4 worm cellular contexts compared by ENCODE assay signal in the genomic region with DNA sequence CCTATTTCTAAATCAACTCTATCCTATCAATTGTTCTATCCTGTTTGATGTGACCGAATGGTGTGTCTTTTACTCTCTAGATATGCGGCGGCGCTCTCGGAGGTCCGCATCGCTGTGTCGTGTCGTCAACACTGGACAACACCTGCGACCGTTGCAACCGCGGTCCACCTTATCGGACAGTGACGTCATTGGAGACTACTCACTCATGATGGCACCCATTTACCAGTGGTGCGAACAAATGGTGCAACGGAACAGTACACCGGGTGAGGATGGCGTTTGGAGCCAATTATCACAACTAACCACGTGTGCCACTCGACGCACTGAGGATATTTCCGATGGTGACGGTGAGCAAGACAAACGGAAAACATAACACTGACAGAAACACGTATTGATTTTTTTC.
A peak's percentile ranks its signal among the peaks of the same experiment; 100 is the strongest.
TF ChIP-seq lines count a peak whose summit lies in the region.

No protein-coding gene starts in this region.

TF ChIP-seq in whole organism, L4 larva, 104 proteins besides CTCF, POLR2A, EP300 and RAD21:
- peak; percentile 44 for TF ChIP-seq aha-1 (tag; lab: Kevin White, UChicago)
- no peak for TF ChIP-seq ceh-32 (tag; optimal IDR thresholded peaks at IDR 0.05; lab: Kevin White, UChicago; ENCODE audit: poor library complexity)
- no peak for TF ChIP-seq daf-16 (GFP tag; optimal IDR thresholded peaks at IDR 0.05; lab: Kevin White, UChicago)
- no peak for TF ChIP-seq daf-16 (tag; optimal IDR thresholded peaks at IDR 0.05; lab: Kevin White, UChicago)
- TF ChIP-seq unc-62 (GFP tag; optimal IDR thresholded peaks at IDR 0.05 in 1 of 2; lab: Kevin White, UChicago), result peak in 1 of 2 experiments; percentile 18
- TF ChIP-seq unc-62 (tag; optimal IDR thresholded peaks at IDR 0.05; lab: Kevin White, UChicago), result no peak
- TF ChIP-seq tra-1 (GFP tag; IDR thresholded peaks at IDR 0.05; lab: Robert Waterston, UW), result no peak

TF ChIP-seq in whole organism, late embryonic, 69 proteins besides CTCF, POLR2A, EP300 and RAD21:
- TF ChIP-seq Y22D7AL.16 (tag; optimal IDR thresholded peaks at IDR 0.05; lab: Kevin White, UChicago), result no peak
- no peak for TF ChIP-seq pros-1 (tag; optimal IDR thresholded peaks at IDR 0.05; lab: Kevin White, UChicago)
- no peak for TF ChIP-seq hlh-8 (tag; optimal IDR thresholded peaks at IDR 0.05; lab: Kevin White, UChicago)
- TF ChIP-seq elt-4 (tag; optimal IDR thresholded peaks at IDR 0.05; lab: Kevin White, UChicago), result no peak
- TF ChIP-seq elt-2 (tag; optimal IDR thresholded peaks at IDR 0.05; lab: Kevin White, UChicago), result peak; percentile 63
- TF ChIP-seq hlh-6 (tag; optimal IDR thresholded peaks at IDR 0.05; lab: Kevin White, UChicago), result no peak
- TF ChIP-seq tbx-2 (tag; optimal IDR thresholded peaks at IDR 0.05; lab: Kevin White, UChicago), result peak; percentile 46
- no peak for TF ChIP-seq hlh-30 (tag; optimal IDR thresholded peaks at IDR 0.05; lab: Kevin White, UChicago; ENCODE audit: insufficient read depth)
- TF ChIP-seq ref-2 (tag; optimal IDR thresholded peaks at IDR 0.05; lab: Kevin White, UChicago), result peak; percentile 36

TF ChIP-seq in whole organism, mixed stage, embryonic, 35 proteins besides CTCF, POLR2A, EP300 and RAD21:
- TF ChIP-seq unc-120 (tag; optimal IDR thresholded peaks at IDR 0.05; lab: Kevin White, UChicago; ENCODE audit: poor library complexity, severe bottlenecking) (no peak), nhr-12 (tag; optimal IDR thresholded peaks at IDR 0.05; lab: Kevin White, UChicago) (peak; percentile 4), pha-4 (tag; optimal IDR thresholded peaks at IDR 0.05; lab: Kevin White, UChicago) (no peak), drap-1 (GFP tag; optimal IDR thresholded peaks at IDR 0.05; lab: Kevin White, UChicago) (peak; percentile 32), ceh-39 (tag; optimal IDR thresholded peaks at IDR 0.05; lab: Kevin White, UChicago) (peak; percentile 16), unc-39 (tag; optimal IDR thresholded peaks at IDR 0.05; lab: Kevin White, UChicago) (no peak), ces-1 (GFP tag; optimal IDR thresholded peaks at IDR 0.05; lab: Kevin White, UChicago) (no peak), nhr-28 (tag; optimal IDR thresholded peaks at IDR 0.05; lab: Kevin White, UChicago) (no peak), M03D4.4 (tag; optimal IDR thresholded peaks at IDR 0.05; lab: Kevin White, UChicago) (no peak), ham-2 (GFP tag; optimal IDR thresholded peaks at IDR 0.05; lab: Kevin White, UChicago) (no peak), cnd-1 (tag; optimal IDR thresholded peaks at IDR 0.05; lab: Kevin White, UChicago) (no peak), nhr-2 (tag; optimal IDR thresholded peaks at IDR 0.05; lab: Kevin White, UChicago) (peak; percentile 77), ceh-43 (GFP tag; optimal IDR thresholded peaks at IDR 0.05; lab: Kevin White, UChicago) (no peak), lin-32 (GFP tag; optimal IDR thresholded peaks at IDR 0.05; lab: Kevin White, UChicago) (peak; percentile 34), sem-2 (GFP tag; optimal IDR thresholded peaks at IDR 0.05; lab: Kevin White, UChicago) (no peak), mep-1 (tag; optimal IDR thresholded peaks at IDR 0.05; lab: Kevin White, UChicago) (no peak), mab-5 (tag; optimal IDR thresholded peaks at IDR 0.05; lab: Kevin White, UChicago) (no peak)

TF ChIP-seq in whole organism, young adult, 124 proteins besides CTCF, POLR2A, EP300 and RAD21:
- TF ChIP-seq tbx-9 (tag; optimal IDR thresholded peaks at IDR 0.05; lab: Kevin White, UChicago; ENCODE audit: borderline replicate concordance) (no peak), C17E4.6 (GFP tag; IDR thresholded peaks at IDR 0.05; lab: Robert Waterston, UW) (no peak), nhr-90 (tag; optimal IDR thresholded peaks at IDR 0.05; lab: Kevin White, UChicago) (no peak), ztf-22 (GFP tag; optimal IDR thresholded peaks at IDR 0.05; lab: Kevin White, UChicago) (no peak), ets-4 (GFP tag; optimal IDR thresholded peaks at IDR 0.05; lab: Kevin White, UChicago) (peak; percentile 17), T07F8.4 (tag; optimal IDR thresholded peaks at IDR 0.05; lab: Kevin White, UChicago) (no peak), F37B4.10 (GFP tag; IDR thresholded peaks at IDR 0.05; lab: Robert Waterston, UW) (0 out of 2 replicates have a peak, but pooled peaks have one; percentile 58), rpc-1 (optimal IDR thresholded peaks at IDR 0.05; lab: Kevin White, UChicago) (no peak), rpc-1 (tag; optimal IDR thresholded peaks at IDR 0.05; lab: Kevin White, UChicago) (no peak), bed-2 (GFP tag; IDR thresholded peaks at IDR 0.05; lab: Robert Waterston, UW) (no peak)
